Fruit fly (Drosophila melanogaster) whole organism, embryonic: ENCODE data around the gene Dbp21E2.
A peak's percentile ranks its signal among the peaks of the same experiment; 100 is the strongest.

Experiments used
- CG10431 ChIP-seq: fragments of 200-800 bp; sonication (Bioruptor generic); optimal IDR thresholded peaks from 3 replicates; lab custom pipeline; 2018; ENCODE audit warnings: missing biosample characterization, mild to moderate bottlenecking, missing genetic modification characterization
- CG10543 ChIP-seq: fragments of 200-800 bp; sonication (Bioruptor generic); optimal IDR thresholded peaks from 3 replicates; lab custom pipeline; 2017; ENCODE audit warnings: missing biosample characterization, mild to moderate bottlenecking, missing genetic modification characterization, moderate library complexity
- CG10565 ChIP-seq: fragments of 200-800 bp; sonication (Bioruptor generic); optimal IDR thresholded peaks from 3 replicates; lab custom pipeline; 2016; ENCODE audit warnings: missing biosample characterization, mild to moderate bottlenecking, missing genetic modification characterization
- CG11085 ChIP-seq: fragments of 200-800 bp; sonication (Bioruptor generic); IDR thresholded peaks from 2 replicates; pipeline ENCODE4 v1.3.6; 2022; ENCODE audit warnings: missing biosample characterization, missing genetic modification characterization
- CG11504 ChIP-seq: fragments of 200-800 bp; sonication (Bioruptor generic); optimal IDR thresholded peaks from 3 replicates; lab custom pipeline; 2019; ENCODE audit warnings: missing biosample characterization, mild to moderate bottlenecking, missing genetic modification characterization, moderate library complexity
- CG11695 ChIP-seq: fragments of 200-800 bp; sonication (Bioruptor generic); IDR thresholded peaks from 3 replicates; pipeline ENCODE4 v1.3.6; 2022; ENCODE audit warnings: missing biosample characterization, missing genetic modification characterization
- CG13287 ChIP-seq: fragments of 200-800 bp; sonication (Bioruptor generic); IDR thresholded peaks from 2 replicates; pipeline ENCODE4 v1.3.6; 2022; ENCODE audit warnings: missing biosample characterization, missing genetic modification characterization; ENCODE audit not compliant: partially characterized antibody
- CG14965 ChIP-seq: fragments of 200-800 bp; sonication (Bioruptor generic); optimal IDR thresholded peaks from 2 replicates; lab custom pipeline; 2016; ENCODE audit warnings: missing biosample characterization, missing genetic modification characterization, borderline replicate concordance
- CG15479 ChIP-seq: fragments of 200-800 bp; sonication (Bioruptor generic); optimal IDR thresholded peaks from 3 replicates; lab custom pipeline; 2019; ENCODE audit warnings: missing biosample characterization, mild to moderate bottlenecking, missing genetic modification characterization, moderate library complexity
- CG1603 ChIP-seq: fragments of 200-800 bp; sonication (Bioruptor generic); optimal IDR thresholded peaks from 2 replicates; lab custom pipeline; 2019; ENCODE audit warnings: missing biosample characterization, mild to moderate bottlenecking, missing genetic modification characterization, moderate library complexity
- CG17802 ChIP-seq: fragments of 200-800 bp; sonication (Bioruptor generic); optimal IDR thresholded peaks from 2 replicates; lab custom pipeline; 2018; ENCODE audit warnings: missing biosample characterization, mild to moderate bottlenecking, missing genetic modification characterization, moderate library complexity
- CG18599 ChIP-seq: fragments of 200-800 bp; sonication (Bioruptor generic); optimal IDR thresholded peaks from 3 replicates; lab custom pipeline; 2017; ENCODE audit warnings: missing biosample characterization, missing genetic modification characterization, mild to moderate bottlenecking, moderate library complexity, missing genetic modification reagents
- CG2678 ChIP-seq: fragments of 200-800 bp; sonication (Bioruptor generic); optimal IDR thresholded peaks from 3 replicates; lab custom pipeline; 2019; ENCODE audit warnings: missing biosample characterization, mild to moderate bottlenecking, missing genetic modification characterization, moderate library complexity
- CG6175 ChIP-seq: fragments of 200-800 bp; sonication (Bioruptor generic); IDR thresholded peaks from 3 replicates; pipeline ENCODE4 v1.3.6; 2022; ENCODE audit warnings: missing biosample characterization, missing genetic modification characterization
- CG6813 ChIP-seq: fragments of 200-800 bp; sonication (Bioruptor generic); optimal IDR thresholded peaks from 2 replicates; lab custom pipeline; 2017; ENCODE audit warnings: missing biosample characterization, missing genetic modification characterization, mild to moderate bottlenecking, moderate library complexity, missing genetic modification reagents
- CG7271 ChIP-seq: fragments of 200-800 bp; sonication (Bioruptor generic); optimal IDR thresholded peaks from 2 replicates; lab custom pipeline; 2018; ENCODE audit warnings: missing biosample characterization, mild to moderate bottlenecking, missing genetic modification characterization, moderate library complexity
- CG7372 ChIP-seq: fragments of 200-800 bp; sonication (Bioruptor generic); IDR thresholded peaks from 2 replicates; pipeline ENCODE4 v1.3.6; 2022; ENCODE audit warnings: missing biosample characterization, missing genetic modification characterization
- CG7928 ChIP-seq: fragments of 200-800 bp; sonication (Bioruptor generic); optimal IDR thresholded peaks from 2 replicates; lab custom pipeline; 2017; ENCODE audit warnings: missing biosample characterization, mild to moderate bottlenecking, missing genetic modification characterization
- CG7963 ChIP-seq: fragments of 200-800 bp; sonication (Bioruptor generic); IDR thresholded peaks from 3 replicates; pipeline ENCODE4 v1.3.6; 2022; ENCODE audit warnings: missing biosample characterization, missing genetic modification characterization; ENCODE audit not compliant: partially characterized antibody
- CG8089 ChIP-seq: fragments of 200-800 bp; sonication (Bioruptor generic); optimal IDR thresholded peaks from 3 replicates; lab custom pipeline; 2016; ENCODE audit warnings: missing biosample characterization, missing genetic modification characterization
- CkIIα-i1 ChIP-seq: fragments of 200-800 bp; sonication (Bioruptor generic); IDR thresholded peaks from 2 replicates; pipeline ENCODE4 v1.3.6; 2022; ENCODE audit warnings: missing biosample characterization, missing genetic modification characterization
- Dbx ChIP-seq: fragments of 200-800 bp; sonication (Bioruptor generic); IDR thresholded peaks from 3 replicates; pipeline ENCODE4 v1.3.6; 2022; ENCODE audit warnings: missing biosample characterization, missing genetic modification characterization
- Fer1 ChIP-seq: fragments of 200-800 bp; sonication (Bioruptor generic); optimal IDR thresholded peaks from 2 replicates; lab custom pipeline; 2017; ENCODE audit warnings: missing biosample characterization, mild to moderate bottlenecking, missing genetic modification characterization
- HLH4C ChIP-seq: fragments of 200-800 bp; sonication (Bioruptor generic); IDR thresholded peaks from 3 replicates; pipeline ENCODE4 v1.3.6; 2022; ENCODE audit warnings: missing biosample characterization, missing genetic modification characterization; ENCODE audit not compliant: partially characterized antibody
- HmgZ ChIP-seq: fragments of 200-800 bp; sonication (Bioruptor generic); optimal IDR thresholded peaks from 2 replicates; lab custom pipeline; 2018; ENCODE audit warnings: missing biosample characterization, mild to moderate bottlenecking, missing genetic modification characterization
- Kr ChIP-seq: fragments of 200-800 bp; sonication (Bioruptor generic); optimal IDR thresholded peaks from 2 replicates; lab custom pipeline; 2017; ENCODE audit warnings: missing biosample characterization, mild to moderate bottlenecking, missing genetic modification characterization
- Lim3 ChIP-seq: fragments of 200-800 bp; sonication (Bioruptor generic); IDR thresholded peaks from 2 replicates; pipeline ENCODE4 v1.3.6; 2022; ENCODE audit warnings: missing biosample characterization, missing genetic modification characterization
- Mes4 ChIP-seq: fragments of 200-800 bp; sonication (Bioruptor generic); optimal IDR thresholded peaks from 2 replicates; lab custom pipeline; 2016; ENCODE audit warnings: missing biosample characterization, missing genetic modification characterization
- Mrtf ChIP-seq: fragments of 200-800 bp; sonication (Bioruptor generic); IDR thresholded peaks from 3 replicates; pipeline ENCODE4 v1.3.6; 2022; ENCODE audit warnings: missing biosample characterization, missing genetic modification characterization
- Trl ChIP-seq, 3 experiments: fragments of >200 bp in 2 of 3; fragments of 200-800 bp in 1 of 3; sonication (Bioruptor generic) in 1 of 3; optimal IDR thresholded peaks; 2 replicates in 1 of 3; 3 replicates in 2 of 3; lab custom pipeline; 2016 to 2017; ENCODE audit warnings: missing biosample characterization in 1 of 3, missing genetic modification characterization in 1 of 3
- Xbp1 ChIP-seq: fragments of 200-800 bp; sonication (Bioruptor generic); optimal IDR thresholded peaks from 3 replicates; lab custom pipeline; 2016; ENCODE audit warnings: missing biosample characterization, mild to moderate bottlenecking, missing genetic modification characterization
- ara ChIP-seq: fragments of 200-800 bp; sonication (Bioruptor generic); IDR thresholded peaks from 2 replicates; pipeline ENCODE4 v1.3.6; 2022; ENCODE audit warnings: missing biosample characterization, missing genetic modification characterization
- bbx ChIP-seq: fragments of 200-800 bp; sonication (Bioruptor generic); IDR thresholded peaks from 2 replicates; pipeline ENCODE4 v1.3.6; 2022; ENCODE audit warnings: missing biosample characterization, missing genetic modification characterization; ENCODE audit not compliant: partially characterized antibody
- chn ChIP-seq: fragments of 200-800 bp; sonication (Bioruptor generic); optimal IDR thresholded peaks from 2 replicates; lab custom pipeline; 2016; ENCODE audit warnings: missing biosample characterization, missing genetic modification characterization
- fd96Cb ChIP-seq: fragments of 200-800 bp; sonication (Bioruptor generic); optimal IDR thresholded peaks from 2 replicates; lab custom pipeline; 2018; ENCODE audit warnings: missing biosample characterization, mild to moderate bottlenecking, missing genetic modification characterization, moderate library complexity
- fu2 ChIP-seq: fragments of 200-800 bp; sonication (Bioruptor generic); optimal IDR thresholded peaks from 2 replicates; lab custom pipeline; 2016; ENCODE audit warnings: missing biosample characterization, missing genetic modification characterization
- gcm2 ChIP-seq: fragments of 200-800 bp; sonication (Bioruptor generic); optimal IDR thresholded peaks from 2 replicates; lab custom pipeline; 2016; ENCODE audit warnings: missing biosample characterization, missing genetic modification characterization
- hb ChIP-seq: fragments of 200-800 bp; sonication (Bioruptor generic); IDR thresholded peaks from 3 replicates; pipeline ENCODE4 v1.3.6; 2022; ENCODE audit warnings: missing biosample characterization, missing genetic modification characterization; ENCODE audit not compliant: partially characterized antibody
- ind ChIP-seq: fragments of 200-800 bp; sonication (Bioruptor generic); optimal IDR thresholded peaks from 3 replicates; lab custom pipeline; 2016; ENCODE audit warnings: missing biosample characterization, missing genetic modification characterization
- ken ChIP-seq: fragments of 200-800 bp; sonication (Bioruptor generic); IDR thresholded peaks from 3 replicates; pipeline ENCODE4 v1.3.6; 2022; ENCODE audit warnings: missing biosample characterization, missing genetic modification characterization
- lmd ChIP-seq: fragments of 200-800 bp; sonication (Bioruptor generic); IDR thresholded peaks from 2 replicates; pipeline ENCODE4 v1.3.6; 2022; ENCODE audit warnings: missing biosample characterization, missing genetic modification characterization
- maf-S ChIP-seq: fragments of 200-800 bp; sonication (Bioruptor generic); optimal IDR thresholded peaks from 2 replicates; lab custom pipeline; 2016; ENCODE audit warnings: missing biosample characterization, missing genetic modification characterization
- otp ChIP-seq: fragments of 200-800 bp; sonication (Bioruptor generic); IDR thresholded peaks from 3 replicates; pipeline ENCODE4, ENCODE4 v1.3.6; 2022; ENCODE audit warnings: missing biosample characterization, missing genetic modification characterization
- schlank ChIP-seq: fragments of 200-800 bp; sonication (Bioruptor generic); optimal IDR thresholded peaks from 2 replicates; lab custom pipeline; 2018; ENCODE audit warnings: missing biosample characterization, mild to moderate bottlenecking, missing genetic modification characterization
- scrt ChIP-seq: fragments of 200-800 bp; sonication (Bioruptor generic); optimal IDR thresholded peaks from 2 replicates; lab custom pipeline; 2018; ENCODE audit warnings: missing biosample characterization, mild to moderate bottlenecking, missing genetic modification characterization, moderate library complexity
- sisA ChIP-seq: fragments of 200-800 bp; sonication (Bioruptor generic); IDR thresholded peaks from 2 replicates; pipeline ENCODE4 v1.3.6; 2022; ENCODE audit warnings: missing biosample characterization, missing genetic modification characterization
- slbo ChIP-seq: fragments of 200-800 bp; sonication (Bioruptor generic); IDR thresholded peaks from 2 replicates; pipeline ENCODE4 v1.3.6; 2022; ENCODE audit warnings: missing biosample characterization, missing genetic modification characterization
- unc-4 ChIP-seq: fragments of 200-800 bp; sonication (Bioruptor generic); IDR thresholded peaks from 2 replicates; pipeline ENCODE4 v1.3.6; 2022; ENCODE audit warnings: missing biosample characterization, missing genetic modification characterization; ENCODE audit not compliant: partially characterized antibody

Dbp21E2 gene

dm6 chr2L:846167-846868 lies 34.9 kb downstream of the Dbp21E2 start (continued):
- TF ChIP-seq CG6813 (GFP tag; lab: Kevin White, UChicago), result peak; percentile 41
- TF ChIP-seq scrt (GFP tag; lab: Kevin White, UChicago), result peak; percentile 39
- no peak for TF ChIP-seq Dbx (GFP tag; lab: Robert Waterston, UW)
- peak; percentile 48 for TF ChIP-seq Xbp1
- peak; percentile 34 for TF ChIP-seq CG17802 (tag; lab: Kevin White, UChicago)
- no peak for TF ChIP-seq HLH4C
- TF ChIP-seq CG7928 (GFP tag; lab: Kevin White, UChicago), result no peak
- TF ChIP-seq Trl (optimal IDR thresholded peaks at IDR 0.05; lab: Kevin White, UChicago), result no peak
- peak; percentile 38 for TF ChIP-seq Trl (GFP tag; optimal IDR thresholded peaks at IDR 0.05; lab: Kevin White, UChicago)
- no peak for TF ChIP-seq CG11695 (GFP tag; lab: Robert Waterston, UW)
- TF ChIP-seq CG2678, result peak; percentile 71
- TF ChIP-seq CG14965 (GFP tag; lab: Kevin White, UChicago), result no peak
- TF ChIP-seq slbo, result no peak; the same call in 1 of the 2 replicates
- no peak for TF ChIP-seq Mrtf
- TF ChIP-seq fd96Cb, result peak; percentile 64
- peak; percentile 29 for TF ChIP-seq chn (GFP tag; lab: Kevin White, UChicago)
- TF ChIP-seq Lim3 (GFP tag; lab: Robert Waterston, UW), result no peak
- TF ChIP-seq ind (GFP tag; lab: Kevin White, UChicago), result peak; percentile 70
- TF ChIP-seq Fer1 (GFP tag; lab: Kevin White, UChicago), result peak; percentile 22
- TF ChIP-seq Mes4, result peak; percentile 50
- TF ChIP-seq CG10565 (GFP tag; lab: Kevin White, UChicago), result no peak
- no peak for TF ChIP-seq CG11085 (GFP tag; lab: Robert Waterston, UW)
- peak; percentile 70 for TF ChIP-seq lmd (GFP tag; lab: Robert Waterston, UW)
- no peak for TF ChIP-seq unc-4 (GFP tag; lab: Robert Waterston, UW)
- peak; percentile 64 for TF ChIP-seq CG18599 (GFP tag; lab: Kevin White, UChicago)
- TF ChIP-seq maf-S (GFP tag; lab: Kevin White, UChicago), result peak; percentile 37
- TF ChIP-seq CG8089 (GFP tag; lab: Kevin White, UChicago), result peak; percentile 52
- 0 out of 3 replicates have a peak, but pooled peaks have one; percentile 21 for TF ChIP-seq ken (GFP tag; lab: Robert Waterston, UW)
- TF ChIP-seq CG10543 (GFP tag; lab: Kevin White, UChicago), result no peak
- 0 out of 2 replicates have a peak, but pooled peaks have one; percentile 15 for TF ChIP-seq bbx (GFP tag; lab: Robert Waterston, UW)
- no peak for TF ChIP-seq CG7963 (GFP tag; lab: Robert Waterston, UW)
- no peak for TF ChIP-seq CG10431 (GFP tag; lab: Kevin White, UChicago)
- TF ChIP-seq CG13287 (GFP tag; lab: Robert Waterston, UW), result no peak
- TF ChIP-seq CG6175 (GFP tag; lab: Robert Waterston, UW), result no peak
- no peak for TF ChIP-seq schlank (tag; lab: Kevin White, UChicago)
- no peak for TF ChIP-seq CG7372
- peak; percentile 67 for TF ChIP-seq sisA (GFP tag; lab: Robert Waterston, UW)
- peak; percentile 0 for TF ChIP-seq gcm2
- peak; percentile 87 for TF ChIP-seq CG1603 (tag; lab: Kevin White, UChicago)
- no peak for TF ChIP-seq HmgZ (tag; lab: Kevin White, UChicago)
- no peak for TF ChIP-seq hb (GFP tag; lab: Robert Waterston, UW)
- TF ChIP-seq Kr (GFP tag; lab: Kevin White, UChicago), result no peak
- peak; percentile 84 for TF ChIP-seq CG11504 (tag; lab: Kevin White, UChicago)
- no peak for TF ChIP-seq CG7271 (tag; lab: Kevin White, UChicago)
- TF ChIP-seq fu2, result peak; percentile 25
- peak; percentile 31; the same call in 1 of the 3 replicates for TF ChIP-seq otp
- no peak for TF ChIP-seq CG15479 (GFP tag; lab: Kevin White, UChicago)
- no peak for TF ChIP-seq CkIIα-i1 (GFP tag; lab: Robert Waterston, UW)
- no peak for TF ChIP-seq ara (GFP tag; lab: Robert Waterston, UW)
